Comparison of ENCODE assay signal across 5 worm cellular contexts in genomic region chrX:15181454-15181853, ce11.
TF ChIP-seq lines count a peak whose summit lies in the region.

Gene pkhm-2, minus strand, starts transcription at chrX:15181465.

TF ChIP-seq in whole organism, L1 larva, 84 proteins besides CTCF, POLR2A, EP300 and RAD21 (continues in another document):
- peak; percentile 97 for TF ChIP-seq nhr-85 (tag; lab: Kevin White, UChicago)
- peak; percentile 84 to 88 (median 85) for TF ChIP-seq ceh-82 (tag; optimal IDR thresholded peaks at IDR 0.05; lab: Kevin White, UChicago)
- TF ChIP-seq fkh-4 (tag; optimal IDR thresholded peaks at IDR 0.05; lab: Kevin White, UChicago; ENCODE audit: borderline replicate concordance), result no peak
- peak; percentile 95 for TF ChIP-seq nhr-90 (tag; optimal IDR thresholded peaks at IDR 0.05; lab: Kevin White, UChicago; ENCODE audit: poor library complexity)
- TF ChIP-seq unc-98 (GFP tag; IDR thresholded peaks at IDR 0.05; lab: Robert Waterston, UW), result no peak
- TF ChIP-seq F16B12.6 (tag; optimal IDR thresholded peaks at IDR 0.05; lab: Kevin White, UChicago), result peak; percentile 40
- no peak for TF ChIP-seq lir-3 (tag; optimal IDR thresholded peaks at IDR 0.05; lab: Kevin White, UChicago; ENCODE audit: poor library complexity)
- TF ChIP-seq hlh-4 (tag; optimal IDR thresholded peaks at IDR 0.05; lab: Kevin White, UChicago), result no peak
- TF ChIP-seq aly-2 (tag; optimal IDR thresholded peaks at IDR 0.05; lab: Kevin White, UChicago), result peak; percentile 31
- no peak for TF ChIP-seq egl-27 (tag; optimal IDR thresholded peaks at IDR 0.05; lab: Kevin White, UChicago)
- TF ChIP-seq sptf-1 (tag; optimal IDR thresholded peaks at IDR 0.05; lab: Kevin White, UChicago), result no peak
- no peak for TF ChIP-seq ces-1 (GFP tag; optimal IDR thresholded peaks at IDR 0.05; lab: Kevin White, UChicago)
- TF ChIP-seq blmp-1 (tag; optimal IDR thresholded peaks at IDR 0.05; lab: Kevin White, UChicago), result peak; percentile 98
- TF ChIP-seq snpc-4 (tag; optimal IDR thresholded peaks at IDR 0.05; lab: Kevin White, UChicago), result peak; percentile 91
- TF ChIP-seq rnt-1 (tag; optimal IDR thresholded peaks at IDR 0.05; lab: Kevin White, UChicago), result peak; percentile 95
- TF ChIP-seq fkh-8 (tag; optimal IDR thresholded peaks at IDR 0.05; lab: Kevin White, UChicago), result peak; percentile 74
- peak; percentile 93 for TF ChIP-seq nhr-19 (GFP tag; conservative IDR thresholded peaks at IDR 0.05; lab: Robert Waterston, UW)
- peak; percentile 80 for TF ChIP-seq lin-39 (tag; optimal IDR thresholded peaks at IDR 0.05; lab: Kevin White, UChicago)

TF ChIP-seq in whole organism, L3 larva, 47 proteins besides CTCF, POLR2A, EP300 and RAD21 (continues in another document):
- TF ChIP-seq elt-2 (tag; optimal IDR thresholded peaks at IDR 0.05; lab: Kevin White, UChicago) (peak; percentile 76), egl-5 (tag; optimal IDR thresholded peaks at IDR 0.05; lab: Kevin White, UChicago) (peak; percentile 88), mdl-1 (tag; optimal IDR thresholded peaks at IDR 0.05; lab: Kevin White, UChicago) (no peak), zag-1 (tag; optimal IDR thresholded peaks at IDR 0.05; lab: Kevin White, UChicago) (no peak), nhr-67 (tag; optimal IDR thresholded peaks at IDR 0.05; lab: Kevin White, UChicago) (no peak), nhr-77 (tag; optimal IDR thresholded peaks at IDR 0.05; lab: Kevin White, UChicago) (peak; percentile 56), elt-3 (tag; optimal IDR thresholded peaks at IDR 0.05; lab: Kevin White, UChicago) (peak in 1 of 3 experiments; percentile 11), egl-27 (tag; optimal IDR thresholded peaks at IDR 0.05; lab: Kevin White, UChicago) (peak; percentile 31), ceh-28 (tag; optimal IDR thresholded peaks at IDR 0.05; lab: Kevin White, UChicago) (peak; percentile 64), ceh-9 (tag; optimal IDR thresholded peaks at IDR 0.05; lab: Kevin White, UChicago) (no peak), snpc-4 (tag; optimal IDR thresholded peaks at IDR 0.05; lab: Kevin White, UChicago) (peak; percentile 94), nhr-11 (tag; optimal IDR thresholded peaks at IDR 0.05; lab: Kevin White, UChicago) (no peak), lsy-12 (tag; optimal IDR thresholded peaks at IDR 0.05; lab: Kevin White, UChicago) (peak; percentile 87), sea-2 (GFP tag; optimal IDR thresholded peaks at IDR 0.05; lab: Kevin White, UChicago) (no peak), fkh-10 (GFP tag; optimal IDR thresholded peaks at IDR 0.05; lab: Kevin White, UChicago) (peak; percentile 33), daf-12 (tag; optimal IDR thresholded peaks at IDR 0.05; lab: Kevin White, UChicago) (no peak), pqm-1 (tag; optimal IDR thresholded peaks at IDR 0.05; lab: Kevin White, UChicago) (peak; percentile 32), nfya-1 (tag; optimal IDR thresholded peaks at IDR 0.05; lab: Kevin White, UChicago; ENCODE audit: insufficient read depth) (peak; percentile 78), aly-2 (tag; optimal IDR thresholded peaks at IDR 0.05; lab: Kevin White, UChicago) (no peak)

TF ChIP-seq in whole organism, early embryonic, 17 proteins besides CTCF, POLR2A, EP300 and RAD21:
- TF ChIP-seq tra-4 (tag; optimal IDR thresholded peaks at IDR 0.05; lab: Kevin White, UChicago) (no peak), aly-1 (tag; optimal IDR thresholded peaks at IDR 0.05; lab: Kevin White, UChicago) (no peak), hmg-4 (GFP tag; optimal IDR thresholded peaks at IDR 0.05; lab: Kevin White, UChicago) (peak; percentile 83), ceh-36 (tag; optimal IDR thresholded peaks at IDR 0.05; lab: Kevin White, UChicago) (no peak), ceh-13 (GFP tag; optimal IDR thresholded peaks at IDR 0.05; lab: Kevin White, UChicago) (no peak), ets-7 (tag; optimal IDR thresholded peaks at IDR 0.05; lab: Kevin White, UChicago) (no peak), scrt-1 (GFP tag; IDR thresholded peaks at IDR 0.05; lab: Robert Waterston, UW) (no peak), B0310.2 (tag; optimal IDR thresholded peaks at IDR 0.05; lab: Kevin White, UChicago) (no peak), tbx-11 (GFP tag; IDR thresholded peaks at IDR 0.05; lab: Robert Waterston, UW) (peak; percentile 50; the same call in 1 of the 2 replicates), flt-1 (GFP tag; IDR thresholded peaks at IDR 0.05; lab: Robert Waterston, UW) (no peak), hmbx-1 (tag; optimal IDR thresholded peaks at IDR 0.05; lab: Kevin White, UChicago) (no peak), F13C5.2 (tag; optimal IDR thresholded peaks at IDR 0.05; lab: Kevin White, UChicago) (peak; percentile 77), sea-1 (GFP tag; conservative IDR thresholded peaks at IDR 0.05; lab: Robert Waterston, UW) (peak; percentile 62; the same call in 1 of the 2 replicates), ama-1 (optimal IDR thresholded peaks at IDR 0.05; lab: Kevin White, UChicago) (no peak), hnd-1 (tag; optimal IDR thresholded peaks at IDR 0.05; lab: Kevin White, UChicago) (no peak), tbx-37 (GFP tag; conservative IDR thresholded peaks at IDR 0.05; lab: Robert Waterston, UW) (peak; percentile 30; the same call in 1 of the 2 replicates), pes-1 (GFP tag; IDR thresholded peaks at IDR 0.05; lab: Robert Waterston, UW) (no peak)

TF ChIP-seq in whole organism, midembryonic, 9 proteins besides CTCF, POLR2A, EP300 and RAD21:
- TF ChIP-seq ztf-23 (GFP tag; IDR thresholded peaks at IDR 0.05; lab: Robert Waterston, UW) (peak; percentile 74), ref-1 (GFP tag; conservative IDR thresholded peaks at IDR 0.05; lab: Robert Waterston, UW) (no peak), tab-1 (GFP tag; IDR thresholded peaks at IDR 0.05; lab: Robert Waterston, UW) (no peak), T22C8.4 (GFP tag; IDR thresholded peaks at IDR 0.05; lab: Robert Waterston, UW) (no peak), cog-1 (tag; optimal IDR thresholded peaks at IDR 0.05; lab: Kevin White, UChicago) (peak; percentile 45), klf-2 (GFP tag; conservative IDR thresholded peaks at IDR 0.05; lab: Robert Waterston, UW) (0 out of 2 replicates have a peak, but pooled peaks have one; percentile 4), ztf-29 (GFP tag; IDR thresholded peaks at IDR 0.05; lab: Robert Waterston, UW) (no peak), flt-1 (GFP tag; IDR thresholded peaks at IDR 0.05; lab: Robert Waterston, UW) (peak; percentile 84), med-1 (GFP tag; optimal IDR thresholded peaks at IDR 0.05; lab: Kevin White, UChicago; ENCODE audit: insufficient read depth) (no peak)

TF ChIP-seq in whole organism, young adult, 124 proteins besides CTCF, POLR2A, EP300 and RAD21 (continues in another document):
- peak; percentile 93 for TF ChIP-seq nhr-80 (tag; optimal IDR thresholded peaks at IDR 0.05; lab: Kevin White, UChicago)
- TF ChIP-seq snpc-4 (GFP tag; optimal IDR thresholded peaks at IDR 0.05; lab: Kevin White, UChicago), result no peak
- peak; percentile 73 to 88 (median 77) for TF ChIP-seq snpc-4 (tag; optimal IDR thresholded peaks at IDR 0.05; lab: Kevin White, UChicago)
- peak; percentile 88 for TF ChIP-seq ceh-27 (GFP tag; optimal IDR thresholded peaks at IDR 0.05; lab: Kevin White, UChicago)
- no peak for TF ChIP-seq somi-1 (GFP tag; optimal IDR thresholded peaks at IDR 0.05; lab: Kevin White, UChicago)
- TF ChIP-seq attf-5 (GFP tag; optimal IDR thresholded peaks at IDR 0.05; lab: Kevin White, UChicago), result peak; percentile 92
- no peak for TF ChIP-seq attf-6 (GFP tag; IDR thresholded peaks at IDR 0.05; lab: Robert Waterston, UW)
- no peak for TF ChIP-seq ccch-3 (GFP tag; optimal IDR thresholded peaks at IDR 0.05; lab: Kevin White, UChicago)
- TF ChIP-seq ztf-22 (GFP tag; optimal IDR thresholded peaks at IDR 0.05; lab: Kevin White, UChicago), result peak; percentile 64
- peak; percentile 69 for TF ChIP-seq lin-26 (GFP tag; IDR thresholded peaks at IDR 0.05; lab: Robert Waterston, UW)
- TF ChIP-seq lag-1 (GFP tag; IDR thresholded peaks at IDR 0.05; lab: Robert Waterston, UW), result no peak
- TF ChIP-seq let-526 (GFP tag; IDR thresholded peaks at IDR 0.05; lab: Robert Waterston, UW), result peak; percentile 69; the same call in 1 of the 2 replicates
- TF ChIP-seq nfya-2 (GFP tag; IDR thresholded peaks at IDR 0.05; lab: Robert Waterston, UW), result no peak
- TF ChIP-seq Y53G8AR.9 (GFP tag; conservative IDR thresholded peaks at IDR 0.05; lab: Robert Waterston, UW), result peak; percentile 80
- no peak for TF ChIP-seq aptf-2 (GFP tag; conservative IDR thresholded peaks at IDR 0.05; lab: Robert Waterston, UW)
- TF ChIP-seq F55B11.4 (tag; optimal IDR thresholded peaks at IDR 0.05; lab: Kevin White, UChicago; ENCODE audit: borderline replicate concordance, insufficient read depth), result no peak
- TF ChIP-seq Y95B8A.8 (GFP tag; IDR thresholded peaks at IDR 0.05; lab: Robert Waterston, UW), result no peak
- TF ChIP-seq chd-7 (tag; optimal IDR thresholded peaks at IDR 0.05; lab: Kevin White, UChicago), result peak; percentile 75
- TF ChIP-seq F22D6.2 (tag; optimal IDR thresholded peaks at IDR 0.05; lab: Kevin White, UChicago), result peak; percentile 6
- no peak for TF ChIP-seq nhr-120 (GFP tag; IDR thresholded peaks at IDR 0.05; lab: Robert Waterston, UW)
- TF ChIP-seq lin-54 (GFP tag; optimal IDR thresholded peaks at IDR 0.05; lab: Kevin White, UChicago), result peak; percentile 86
- peak; percentile 88 for TF ChIP-seq egl-18 (GFP tag; IDR thresholded peaks at IDR 0.05; lab: Robert Waterston, UW)
- peak; percentile 76 for TF ChIP-seq repo-1 (tag; optimal IDR thresholded peaks at IDR 0.05; lab: Kevin White, UChicago)
- no peak for TF ChIP-seq ceh-79 (tag; optimal IDR thresholded peaks at IDR 0.05; lab: Kevin White, UChicago)
- TF ChIP-seq hmg-1.2 (GFP tag; IDR thresholded peaks at IDR 0.05; lab: Robert Waterston, UW), result peak; percentile 61
- no peak for TF ChIP-seq Y56A3A.18 (GFP tag; IDR thresholded peaks at IDR 0.05; lab: Robert Waterston, UW)
- peak; percentile 83 for TF ChIP-seq mcd-1 (GFP tag; IDR thresholded peaks at IDR 0.05; lab: Robert Waterston, UW)
- no peak for TF ChIP-seq B0035.1 (tag; optimal IDR thresholded peaks at IDR 0.05; lab: Kevin White, UChicago)
- no peak for TF ChIP-seq Y79H2A.3 (GFP tag; conservative IDR thresholded peaks at IDR 0.05; lab: Robert Waterston, UW)
- no peak for TF ChIP-seq sdz-38 (tag; optimal IDR thresholded peaks at IDR 0.05; lab: Kevin White, UChicago)
- no peak for TF ChIP-seq hlh-26 (GFP tag; conservative IDR thresholded peaks at IDR 0.05; lab: Robert Waterston, UW)
- TF ChIP-seq ets-4 (GFP tag; optimal IDR thresholded peaks at IDR 0.05; lab: Kevin White, UChicago), result peak; percentile 89
- TF ChIP-seq unc-130 (GFP tag; optimal IDR thresholded peaks at IDR 0.05; lab: Kevin White, UChicago), result no peak
- TF ChIP-seq rcor-1 (GFP tag; IDR thresholded peaks at IDR 0.05; lab: Robert Waterston, UW), result peak; percentile 76
- no peak for TF ChIP-seq efl-1 (GFP tag; optimal IDR thresholded peaks at IDR 0.05; lab: Kevin White, UChicago)
- no peak for TF ChIP-seq F49E8.2 (tag; optimal IDR thresholded peaks at IDR 0.05; lab: Kevin White, UChicago; ENCODE audit: insufficient read depth)
- no peak for TF ChIP-seq ztf-28 (GFP tag; IDR thresholded peaks at IDR 0.05; lab: Robert Waterston, UW)
- TF ChIP-seq F37B4.10 (GFP tag; IDR thresholded peaks at IDR 0.05; lab: Robert Waterston, UW), result no peak

Comparison
In these comparisons a context has a peak if more than half of its experiments do, and no peak if none do; other contexts are left out.
1. Of the 8 proteins assayed by ChIP-seq in both whole organism, young adult and whole organism, L1 larva: peak only in whole organism, young adult: none; only in whole organism, L1 larva: efl-1 and unc-130; in both: dpl-1, lin-35, nhr-90 and snpc-4; in neither: 2.